Worm (Caenorhabditis elegans) whole organism, young adult: Measurements from ENCODE around the gene glrx-5.

ENCODE experiments used
- C06A6.2 ChIP-seq: fragments of 200-800 bp; sonication (Bioruptor generic); conservative IDR thresholded peaks from 2 replicates; pipeline ENCODE4 v1.3.6; 2022; ENCODE audit warnings: missing genetic modification characterization, missing compliant biosample characterization
- D2030.7 ChIP-seq: fragments of 200-800 bp; sonication (Bioruptor generic); IDR thresholded peaks from 2 replicates; pipeline ENCODE4 v1.3.6; 2022; ENCODE audit warnings: missing genetic modification reagents, missing genetic modification characterization, missing compliant biosample characterization
- F10E7.11 ChIP-seq: sonication (generic microtip); optimal IDR thresholded peaks from 2 replicates; lab custom pipeline; 2017; ENCODE audit warnings: mild to moderate bottlenecking, missing genetic modification characterization, moderate library complexity, missing compliant biosample characterization
- F22D6.2 ChIP-seq: sonication (generic microtip); optimal IDR thresholded peaks from 2 replicates; lab custom pipeline; 2016; ENCODE audit warnings: mild to moderate bottlenecking, missing genetic modification characterization, missing compliant biosample characterization
- F23B12.7 ChIP-seq: sonication (generic microtip); optimal IDR thresholded peaks from 2 replicates; lab custom pipeline; 2017; ENCODE audit warnings: missing genetic modification characterization, mild to moderate bottlenecking, missing compliant biosample characterization, antibody characterized with exemption, moderate library complexity; ENCODE audit not compliant: insufficient read depth
- F52B5.7 ChIP-seq: sonication (generic microtip); optimal IDR thresholded peaks from 2 replicates; lab custom pipeline; 2016; ENCODE audit warnings: mild to moderate bottlenecking, missing genetic modification characterization, missing compliant biosample characterization
- F55B11.4 ChIP-seq: sonication (generic microtip); optimal IDR thresholded peaks from 2 replicates; lab custom pipeline; 2016; ENCODE audit warnings: missing compliant biosample characterization, missing genetic modification characterization, borderline replicate concordance; ENCODE audit not compliant: insufficient read depth
- Y56A3A.18 ChIP-seq: fragments of 200-800 bp; sonication (Bioruptor generic); IDR thresholded peaks from 2 replicates; pipeline ENCODE4 v1.3.6; 2022; ENCODE audit warnings: missing genetic modification reagents, missing genetic modification characterization, missing compliant biosample characterization
- Y67H2A.10 ChIP-seq: fragments of 200-800 bp; sonication (Bioruptor generic); conservative IDR thresholded peaks from 2 replicates; pipeline ENCODE4 v1.3.6; 2022; ENCODE audit warnings: missing genetic modification reagents, missing genetic modification characterization, missing compliant biosample characterization
- ZK185.1 ChIP-seq: sonication (generic microtip); optimal IDR thresholded peaks from 2 replicates; lab custom pipeline; 2016; ENCODE audit warnings: mild to moderate bottlenecking, missing genetic modification characterization, missing compliant biosample characterization; ENCODE audit not compliant: poor library complexity, severe bottlenecking
- akir-1 ChIP-seq: fragments of 200-800 bp; sonication (Bioruptor generic); optimal IDR thresholded peaks from 2 replicates; lab custom pipeline; 2018; ENCODE audit warnings: mild to moderate bottlenecking, missing genetic modification characterization, moderate library complexity, missing compliant biosample characterization
- aptf-3 ChIP-seq: fragments of 200-800 bp; sonication (Bioruptor generic); IDR thresholded peaks from 2 replicates; pipeline ENCODE4 v1.3.6; 2022; ENCODE audit warnings: missing genetic modification characterization, missing compliant biosample characterization
- attf-3 ChIP-seq: fragments of 200-800 bp; sonication (Bioruptor generic); conservative IDR thresholded peaks from 2 replicates; pipeline ENCODE4 v1.3.6; 2022; ENCODE audit warnings: missing genetic modification reagents, missing genetic modification characterization, missing compliant biosample characterization
- bed-2 ChIP-seq: fragments of 200-800 bp; sonication (Bioruptor generic); IDR thresholded peaks from 2 replicates; pipeline ENCODE4 v1.3.6; 2022; ENCODE audit warnings: missing genetic modification reagents, missing genetic modification characterization, missing compliant biosample characterization
- ceh-100 ChIP-seq: fragments of 200-800 bp; sonication (Bioruptor generic); IDR thresholded peaks from 2 replicates; pipeline ENCODE4 v1.3.6; 2022; ENCODE audit warnings: missing genetic modification reagents, missing genetic modification characterization, missing compliant biosample characterization
- ceh-40 ChIP-seq: fragments of 200-800 bp; sonication (Bioruptor generic); IDR thresholded peaks from 2 replicates; pipeline ENCODE4 v1.3.6; 2022; ENCODE audit warnings: missing genetic modification characterization, missing compliant biosample characterization
- die-1 ChIP-seq: sonication (generic microtip); optimal IDR thresholded peaks from 2 replicates; lab custom pipeline; 2016; ENCODE audit warnings: missing genotype, mild to moderate bottlenecking, missing genetic modification characterization, missing compliant biosample characterization
- dox-1 ChIP-seq: fragments of 200-800 bp; sonication (Bioruptor generic); IDR thresholded peaks from 2 replicates; pipeline ENCODE4 v1.3.6; 2022; ENCODE audit warnings: missing genetic modification reagents, missing genetic modification characterization, missing compliant biosample characterization
- him-1 ChIP-seq: sonication (generic microtip); optimal IDR thresholded peaks from 2 replicates; lab custom pipeline; 2016; ENCODE audit warnings: missing genotype, missing genetic modification reagents, missing genetic modification characterization, missing compliant biosample characterization
- hlh-26 ChIP-seq: fragments of 200-800 bp; sonication (Bioruptor generic); conservative IDR thresholded peaks from 2 replicates; pipeline ENCODE4 v1.3.6; 2022; ENCODE audit warnings: missing genetic modification reagents, missing genetic modification characterization, missing compliant biosample characterization
- hsf-1 ChIP-seq: fragments of 200-800 bp; sonication (Bioruptor generic); IDR thresholded peaks from 2 replicates; pipeline ENCODE4 v1.3.6; 2022; ENCODE audit warnings: missing genetic modification reagents, missing genetic modification characterization, missing compliant biosample characterization
- lag-1 ChIP-seq: fragments of 200-800 bp; sonication (Bioruptor generic); IDR thresholded peaks from 2 replicates; pipeline ENCODE4 v1.3.6; 2022; ENCODE audit warnings: missing genetic modification reagents, missing genetic modification characterization, missing compliant biosample characterization
- lin-35 ChIP-seq, 3 experiments: fragments of 150-350 bp in 2 of 3; sonication (generic microtip) in 1 of 3; optimal IDR thresholded peaks; 2 replicates each; lab custom pipeline; 2014 to 2018; ENCODE audit warnings: missing biosample characterization in 3 of 3, missing genetic modification characterization in 3 of 3, missing genetic modification reagents in 3 of 3
- lin-40 ChIP-seq: sonication (generic microtip); optimal IDR thresholded peaks from 2 replicates; lab custom pipeline; 2016; ENCODE audit warnings: missing genetic modification characterization, mild to moderate bottlenecking, missing compliant biosample characterization, missing genotype, missing genetic modification reagents
- madf-10 ChIP-seq: sonication (generic microtip); optimal IDR thresholded peaks from 2 replicates; lab custom pipeline; 2016; ENCODE audit warnings: mild to moderate bottlenecking, missing genetic modification characterization, missing compliant biosample characterization
- madf-6 ChIP-seq: fragments of 200-800 bp; sonication (Bioruptor generic); IDR thresholded peaks from 2 replicates; pipeline ENCODE4 v1.3.6; 2022; ENCODE audit warnings: missing genetic modification reagents, missing genetic modification characterization, missing compliant biosample characterization
- mes-4 ChIP-seq: sonication (generic microtip); optimal IDR thresholded peaks from 2 replicates; lab custom pipeline; 2016; ENCODE audit warnings: missing genotype, missing genetic modification characterization, missing compliant biosample characterization
- nfya-2 ChIP-seq: fragments of 200-800 bp; sonication (Bioruptor generic); IDR thresholded peaks from 2 replicates; pipeline ENCODE4 v1.3.6; 2022; ENCODE audit warnings: missing genetic modification reagents, missing genetic modification characterization, missing compliant biosample characterization
- nfyb-1 ChIP-seq: fragments of 200-800 bp; sonication (Bioruptor generic); IDR thresholded peaks from 2 replicates; pipeline ENCODE4 v1.3.6; 2022; ENCODE audit warnings: missing genetic modification reagents, missing genetic modification characterization, missing compliant biosample characterization
- nhr-90 ChIP-seq: sonication (generic microtip); optimal IDR thresholded peaks from 2 replicates; lab custom pipeline; 2016; ENCODE audit warnings: missing genotype, mild to moderate bottlenecking, missing genetic modification characterization, missing compliant biosample characterization
- rcor-1 ChIP-seq: fragments of 200-800 bp; sonication (Bioruptor generic); IDR thresholded peaks from 2 replicates; pipeline ENCODE4 v1.3.6; 2022; ENCODE audit warnings: missing genetic modification reagents, missing genetic modification characterization, missing compliant biosample characterization
- repo-1 ChIP-seq: sonication (generic microtip); optimal IDR thresholded peaks from 2 replicates; lab custom pipeline; 2017; ENCODE audit warnings: mild to moderate bottlenecking, missing genetic modification characterization, missing compliant biosample characterization
- sea-2 ChIP-seq: fragments of 200-800 bp; sonication (Bioruptor generic); IDR thresholded peaks from 2 replicates; pipeline ENCODE4 v1.3.6; 2022; ENCODE audit warnings: missing genetic modification characterization, missing compliant biosample characterization
- snpc-1.1 ChIP-seq: sonication (generic microtip); optimal IDR thresholded peaks from 2 replicates; lab custom pipeline; 2017; ENCODE audit warnings: missing genetic modification characterization, mild to moderate bottlenecking, missing compliant biosample characterization, antibody characterized with exemption, moderate library complexity, missing genotype, missing genetic modification reagents; ENCODE audit not compliant: insufficient read depth
- snpc-1.3 ChIP-seq: sonication (generic microtip); optimal IDR thresholded peaks from 2 replicates; lab custom pipeline; 2017; ENCODE audit warnings: missing genetic modification characterization, mild to moderate bottlenecking, missing compliant biosample characterization, antibody characterized with exemption, moderate library complexity, missing genotype, missing genetic modification reagents; ENCODE audit not compliant: insufficient read depth
- snpc-4 ChIP-seq, 5 experiments: fragments of 150-350 bp in 1 of 5; sonication (generic microtip) in 4 of 5; optimal IDR thresholded peaks; 2 replicates each; lab custom pipeline; 2014 to 2018; ENCODE audit warnings: missing genetic modification characterization in 5 of 5, missing biosample characterization in 3 of 5, antibody characterized with exemption in 2 of 5, mild to moderate bottlenecking in 2 of 5, missing compliant biosample characterization in 2 of 5, missing genotype in 2 of 5, moderate library complexity in 2 of 5, missing genetic modification reagents in 1 of 5
- somi-1 ChIP-seq: fragments of 200-800 bp; sonication (Bioruptor generic); optimal IDR thresholded peaks from 2 replicates; lab custom pipeline; 2018; ENCODE audit warnings: mild to moderate bottlenecking, missing genetic modification characterization, missing compliant biosample characterization
- tbp1 ChIP-seq: fragments of 200-800 bp; sonication (Bioruptor generic); optimal IDR thresholded peaks from 2 replicates; lab custom pipeline; 2018; ENCODE audit warnings: mild to moderate bottlenecking, missing genetic modification characterization, missing compliant biosample characterization
- tlf-1 ChIP-seq: fragments of 200-800 bp; sonication (Bioruptor generic); optimal IDR thresholded peaks from 2 replicates; lab custom pipeline; 2018; ENCODE audit warnings: mild to moderate bottlenecking, missing genetic modification characterization, missing compliant biosample characterization
- xnd-1 ChIP-seq: sonication (generic microtip); optimal IDR thresholded peaks from 2 replicates; lab custom pipeline; 2016; ENCODE audit warnings: missing genotype, missing genetic modification reagents, missing genetic modification characterization, missing compliant biosample characterization
- zim-3 ChIP-seq: sonication (generic microtip); optimal IDR thresholded peaks from 2 replicates; lab custom pipeline; 2017; ENCODE audit warnings: mild to moderate bottlenecking, missing genetic modification characterization, moderate library complexity, missing compliant biosample characterization
- ztf-18 ChIP-seq: sonication (generic microtip); optimal IDR thresholded peaks from 2 replicates; lab custom pipeline; 2016; ENCODE audit warnings: missing genotype, mild to moderate bottlenecking, missing genetic modification characterization, missing compliant biosample characterization
- ztf-28 ChIP-seq: fragments of 200-800 bp; sonication (Bioruptor generic); IDR thresholded peaks from 2 replicates; pipeline ENCODE4 v1.3.6; 2022; ENCODE audit warnings: missing genetic modification reagents, missing genetic modification characterization, missing compliant biosample characterization
- ztf-6 ChIP-seq: fragments of 200-800 bp; sonication (Bioruptor generic); IDR thresholded peaks from 2 replicates; pipeline ENCODE4 v1.3.6; 2022; ENCODE audit warnings: missing genetic modification reagents, missing genetic modification characterization, missing compliant biosample characterization

glrx-5 gene

ce11 chrIII:12411059-12411458 lies 37.4 kb upstream of the glrx-5 start:
- no peak for TF ChIP-seq xnd-1 (tag; lab: Kevin White, UChicago)
- TF ChIP-seq ceh-100 (GFP tag; lab: Robert Waterston, UW) = no peak
- no peak for TF ChIP-seq sea-2 (GFP tag; lab: Robert Waterston, UW)
- TF ChIP-seq ztf-6 (GFP tag; lab: Robert Waterston, UW) = no peak
- no peak for TF ChIP-seq F23B12.7 (tag; lab: Kevin White, UChicago)
- no peak for TF ChIP-seq attf-3 (GFP tag; lab: Robert Waterston, UW)
- TF ChIP-seq rcor-1 (GFP tag; lab: Robert Waterston, UW) = no peak
- TF ChIP-seq lin-35 (GFP tag; optimal IDR thresholded peaks at IDR 0.05; lab: Kevin White, UChicago) = no peak
- no peak for TF ChIP-seq ceh-40
- TF ChIP-seq F22D6.2 (tag; lab: Kevin White, UChicago) = no peak
- TF ChIP-seq nhr-90 (tag; lab: Kevin White, UChicago) = no peak
- TF ChIP-seq hsf-1 (GFP tag; lab: Robert Waterston, UW) = no peak
- no peak for TF ChIP-seq ZK185.1

ce11 chrIII:12410304-12410703 lies 36.6 kb upstream of the glrx-5 start:
- TF ChIP-seq somi-1 (GFP tag; lab: Kevin White, UChicago) (no peak), ztf-28 (GFP tag; lab: Robert Waterston, UW) (no peak), ztf-6 (GFP tag; lab: Robert Waterston, UW) (no peak), snpc-1.3 (tag; lab: Kevin White, UChicago) (no peak), akir-1 (no peak), snpc-1.1 (no peak), mes-4 (tag; lab: Kevin White, UChicago) (no peak)

ce11 chrIII:12399709-12400108 lies 26.1 kb upstream of the glrx-5 start:
- TF ChIP-seq snpc-4 (GFP tag; optimal IDR thresholded peaks at IDR 0.05; lab: Kevin White, UChicago) (peak; percentile 31), snpc-4 (tag; optimal IDR thresholded peaks at IDR 0.05; lab: Kevin White, UChicago) (peak in 1 of 4 experiments; percentile 5), hsf-1 (GFP tag; lab: Robert Waterston, UW) (no peak), nfyb-1 (GFP tag; lab: Robert Waterston, UW) (peak; percentile 44; the same call in 1 of the 2 replicates), nfya-2 (no peak), Y67H2A.10 (no peak), mes-4 (tag; lab: Kevin White, UChicago) (peak; percentile 5), die-1 (peak; percentile 70), ztf-18 (tag; lab: Kevin White, UChicago) (peak; percentile 7), repo-1 (tag; lab: Kevin White, UChicago) (peak; percentile 11), F52B5.7 (tag; lab: Kevin White, UChicago) (peak; percentile 1), tbp1 (GFP tag; lab: Kevin White, UChicago) (peak; percentile 91), Y56A3A.18 (GFP tag; lab: Robert Waterston, UW) (0 out of 2 replicates have a peak, but pooled peaks have one; percentile 29), aptf-3 (GFP tag; lab: Robert Waterston, UW) (0 out of 2 replicates have a peak, but pooled peaks have one; percentile 57), F10E7.11 (tag; lab: Kevin White, UChicago) (no peak), hlh-26 (GFP tag; lab: Robert Waterston, UW) (no peak), tlf-1 (GFP tag; lab: Kevin White, UChicago) (no peak), ZK185.1 (no peak), madf-6 (peak; percentile 28; the same call in 1 of the 2 replicates), bed-2 (GFP tag; lab: Robert Waterston, UW) (no peak), him-1 (peak; percentile 15), dox-1 (GFP tag; lab: Robert Waterston, UW) (peak; percentile 54), lag-1 (no peak), D2030.7 (GFP tag; lab: Robert Waterston, UW) (no peak), madf-10 (tag; lab: Kevin White, UChicago) (no peak), zim-3 (tag; lab: Kevin White, UChicago) (peak; percentile 7), F55B11.4 (no peak), lin-40 (tag; lab: Kevin White, UChicago) (no peak), C06A6.2 (GFP tag; lab: Robert Waterston, UW) (0 out of 2 replicates have a peak, but pooled peaks have one; percentile 18)
